Worm (Caenorhabditis elegans) whole organism, L4/young adult: Measurements from ENCODE around the gene ttyh-1.

Experiments
- dao-5 ChIP-seq: sonication (generic microtip); optimal IDR thresholded peaks from 2 replicates; lab custom pipeline; 2016; ENCODE audit warnings: missing genotype, missing genetic modification characterization, moderate library complexity, missing compliant biosample characterization
- him-1 ChIP-seq: sonication (generic microtip); optimal IDR thresholded peaks from 2 replicates; lab custom pipeline; 2016; ENCODE audit warnings: missing genotype, missing genetic modification reagents, missing genetic modification characterization, missing compliant biosample characterization

- TF ChIP-seq dao-5 (no peak), him-1 (tag; lab: Kevin White, UChicago) (no peak)
Measured at ce11 chrX:11340478-11340877, 28.0 kb upstream of the ttyh-1 start.
